Fruit fly (Drosophila melanogaster) whole organism, embryonic: ENCODE measurements around the gene dikar.

ENCODE experiments used
- ATbp ChIP-seq: fragments of 200-800 bp; sonication (Bioruptor generic); optimal IDR thresholded peaks from 2 replicates; lab custom pipeline; 2017; ENCODE audit warnings: missing biosample characterization, mild to moderate bottlenecking, missing genetic modification characterization, missing genetic modification reagents
- Atf6 ChIP-seq: fragments of 200-800 bp; sonication (Bioruptor generic); IDR thresholded peaks from 2 replicates; pipeline ENCODE4 v1.3.6; 2022; ENCODE audit warnings: missing biosample characterization, missing genetic modification characterization
- CG10267 ChIP-seq: fragments of 200-800 bp; sonication (Bioruptor generic); optimal IDR thresholded peaks from 2 replicates; lab custom pipeline; 2018; ENCODE audit warnings: missing biosample characterization, mild to moderate bottlenecking, missing genetic modification characterization, moderate library complexity
- CG10274 ChIP-seq: fragments of 200-800 bp; sonication (Bioruptor generic); optimal IDR thresholded peaks from 3 replicates; lab custom pipeline; 2017; ENCODE audit warnings: missing biosample characterization, mild to moderate bottlenecking, missing genetic modification characterization
- CG1529 ChIP-seq: fragments of 200-800 bp; sonication (Bioruptor generic); optimal IDR thresholded peaks from 3 replicates; lab custom pipeline; 2018; ENCODE audit warnings: missing biosample characterization, missing genetic modification characterization
- CG17802 ChIP-seq: fragments of 200-800 bp; sonication (Bioruptor generic); optimal IDR thresholded peaks from 2 replicates; lab custom pipeline; 2018; ENCODE audit warnings: missing biosample characterization, mild to moderate bottlenecking, missing genetic modification characterization, moderate library complexity
- CG18262 ChIP-seq: fragments of 200-800 bp; optimal IDR thresholded peaks from 3 replicates; lab custom pipeline; 2019; ENCODE audit warnings: missing biosample characterization, mild to moderate bottlenecking, missing genetic modification characterization, moderate library complexity
- CG18599 ChIP-seq: fragments of 200-800 bp; sonication (Bioruptor generic); optimal IDR thresholded peaks from 3 replicates; lab custom pipeline; 2017; ENCODE audit warnings: missing biosample characterization, missing genetic modification characterization, mild to moderate bottlenecking, moderate library complexity, missing genetic modification reagents
- CG2712 ChIP-seq: fragments of 200-800 bp; optimal IDR thresholded peaks from 3 replicates; lab custom pipeline; 2019; ENCODE audit warnings: missing biosample characterization, mild to moderate bottlenecking, missing genetic modification characterization, moderate library complexity
- CG32767 ChIP-seq: fragments of 200-800 bp; sonication (Bioruptor generic); IDR thresholded peaks from 2 replicates; pipeline ENCODE4 v1.3.6; 2022; ENCODE audit warnings: missing biosample characterization, missing genetic modification characterization
- CG32772 ChIP-seq: fragments of 200-800 bp; sonication (Bioruptor generic); IDR thresholded peaks from 2 replicates; pipeline ENCODE4 v1.3.6; 2022; ENCODE audit warnings: missing biosample characterization, missing genetic modification characterization
- CG34224 ChIP-seq: fragments of 200-800 bp; sonication (Bioruptor generic); IDR thresholded peaks from 3 replicates; pipeline ENCODE4 v1.3.6; 2022; ENCODE audit warnings: missing biosample characterization, missing genetic modification characterization; ENCODE audit not compliant: partially characterized antibody
- CG34422 ChIP-seq: fragments of 200-800 bp; sonication (Bioruptor generic); IDR thresholded peaks from 3 replicates; pipeline ENCODE4 v1.3.6; 2022; ENCODE audit warnings: missing biosample characterization, missing genetic modification characterization
- CG5953 ChIP-seq: fragments of 200-800 bp; sonication (Bioruptor generic); IDR thresholded peaks from 2 replicates; pipeline ENCODE4 v1.3.6; 2022; ENCODE audit warnings: missing biosample characterization, missing genetic modification characterization
- CG6254 ChIP-seq: fragments of 200-800 bp; sonication (Bioruptor generic); optimal IDR thresholded peaks from 3 replicates; lab custom pipeline; 2017; ENCODE audit warnings: mild to moderate bottlenecking, missing biosample characterization, missing genetic modification reagents, missing genetic modification characterization
- CG7271 ChIP-seq: fragments of 200-800 bp; sonication (Bioruptor generic); optimal IDR thresholded peaks from 2 replicates; lab custom pipeline; 2018; ENCODE audit warnings: missing biosample characterization, mild to moderate bottlenecking, missing genetic modification characterization, moderate library complexity
- CG9932 ChIP-seq: fragments of 200-800 bp; sonication (Bioruptor generic); IDR thresholded peaks from 2 replicates; pipeline ENCODE4 v1.3.6; 2022; ENCODE audit warnings: missing biosample characterization, missing genetic modification characterization
- D19B ChIP-seq: fragments of 200-800 bp; sonication (Bioruptor generic); optimal IDR thresholded peaks from 2 replicates; lab custom pipeline; 2017; ENCODE audit warnings: missing biosample characterization, mild to moderate bottlenecking, missing genetic modification characterization
- Doc3 ChIP-seq: fragments of 200-800 bp; sonication (Bioruptor generic); IDR thresholded peaks from 3 replicates; pipeline ENCODE4 v1.3.6; 2022; ENCODE audit warnings: missing biosample characterization, missing genetic modification characterization; ENCODE audit not compliant: partially characterized antibody
- E2f1 ChIP-seq: fragments of 200-800 bp; sonication (Bioruptor generic); IDR thresholded peaks from 2 replicates; pipeline ENCODE4 v1.3.6; 2022; ENCODE audit warnings: missing biosample characterization, missing genetic modification characterization
- H2.0 ChIP-seq: fragments of 200-800 bp; sonication (Bioruptor generic); IDR thresholded peaks from 2 replicates; pipeline ENCODE4 v1.3.6; 2022; ENCODE audit warnings: missing biosample characterization, missing genetic modification characterization
- HHEX ChIP-seq: fragments of 200-800 bp; sonication (Bioruptor generic); optimal IDR thresholded peaks from 3 replicates; lab custom pipeline; 2017; ENCODE audit warnings: missing biosample characterization, mild to moderate bottlenecking, missing genetic modification characterization, missing genetic modification reagents
- HLH54F ChIP-seq: fragments of 200-800 bp; sonication (Bioruptor generic); optimal IDR thresholded peaks from 3 replicates; lab custom pipeline; 2016; ENCODE audit warnings: missing biosample characterization, missing genetic modification characterization
- Nf-YB ChIP-seq: fragments of 200-800 bp; sonication (Bioruptor generic); optimal IDR thresholded peaks from 3 replicates; lab custom pipeline; 2019; ENCODE audit warnings: missing biosample characterization, mild to moderate bottlenecking, missing genetic modification characterization, moderate library complexity
- Pdp1 ChIP-seq, 2 experiments: fragments of 200-800 bp; sonication (Bioruptor generic); optimal IDR thresholded peaks; 3 replicates each; lab custom pipeline; 2016; ENCODE audit warnings: missing biosample characterization in 2 of 2, missing genetic modification characterization in 2 of 2, mild to moderate bottlenecking in 1 of 2, moderate library complexity in 1 of 2
- Poxn ChIP-seq: fragments of 200-800 bp; sonication (Bioruptor generic); IDR thresholded peaks from 2 replicates; pipeline ENCODE4 v1.3.6; 2022; ENCODE audit warnings: missing biosample characterization, missing genetic modification characterization
- Rfx ChIP-seq: fragments of 200-800 bp; sonication (Bioruptor generic); IDR thresholded peaks from 2 replicates; pipeline ENCODE4 v1.3.6; 2022; ENCODE audit warnings: missing biosample characterization, missing genetic modification characterization
- TFAM ChIP-seq: fragments of 200-800 bp; sonication (Bioruptor generic); optimal IDR thresholded peaks from 2 replicates; lab custom pipeline; 2017; ENCODE audit warnings: missing biosample characterization, missing genetic modification characterization, inconsistent platforms
- ab ChIP-seq: fragments of 200-800 bp; sonication (Bioruptor generic); optimal IDR thresholded peaks from 2 replicates; lab custom pipeline; 2016; ENCODE audit warnings: missing biosample characterization, missing genetic modification characterization
- amos ChIP-seq: fragments of 200-800 bp; sonication (Bioruptor generic); IDR thresholded peaks from 2 replicates; pipeline ENCODE4 v1.3.6; 2022; ENCODE audit warnings: missing biosample characterization, missing genetic modification characterization; ENCODE audit not compliant: partially characterized antibody
- cad ChIP-seq: fragments of >200 bp; optimal IDR thresholded peaks from 2 replicates; lab custom pipeline; 2017; ENCODE audit warnings: missing biosample characterization, missing genetic modification characterization
- cas ChIP-seq: fragments of 200-800 bp; sonication (Bioruptor generic); IDR thresholded peaks from 2 replicates; pipeline ENCODE4 v1.3.6; 2022; ENCODE audit warnings: missing biosample characterization, missing genetic modification characterization
- corto ChIP-seq: fragments of 200-800 bp; sonication (Bioruptor generic); optimal IDR thresholded peaks from 2 replicates; lab custom pipeline; 2016; ENCODE audit warnings: missing biosample characterization, mild to moderate bottlenecking, missing genetic modification characterization, moderate library complexity
- dati ChIP-seq: fragments of 200-800 bp; sonication (Bioruptor generic); IDR thresholded peaks from 2 replicates; pipeline ENCODE4 v1.3.6; 2022; ENCODE audit warnings: missing biosample characterization, missing genetic modification characterization
- dimm ChIP-seq: fragments of 200-800 bp; sonication (Bioruptor generic); IDR thresholded peaks from 2 replicates; pipeline ENCODE4 v1.3.6; 2022; ENCODE audit warnings: missing biosample characterization, missing genetic modification characterization
- emc ChIP-seq: fragments of 200-800 bp; sonication (Bioruptor generic); optimal IDR thresholded peaks from 2 replicates; lab custom pipeline; 2016; ENCODE audit warnings: missing biosample characterization, missing genetic modification characterization
- eve ChIP-seq, 2 experiments: fragments of >200 bp; optimal IDR thresholded peaks; 2 replicates each; lab custom pipeline; 2017; ENCODE audit warnings: missing biosample characterization in 2 of 2, missing genetic modification characterization in 2 of 2
- fru ChIP-seq: fragments of >200 bp; optimal IDR thresholded peaks from 2 replicates; lab custom pipeline; 2017
- her ChIP-seq: fragments of 200-800 bp; sonication (Bioruptor generic); optimal IDR thresholded peaks from 2 replicates; lab custom pipeline; 2016; ENCODE audit warnings: missing biosample characterization, missing genetic modification characterization
- oc ChIP-seq: fragments of 200-800 bp; sonication (Bioruptor generic); optimal IDR thresholded peaks from 2 replicates; lab custom pipeline; 2018; ENCODE audit warnings: missing biosample characterization, mild to moderate bottlenecking, missing genetic modification characterization, moderate library complexity
- pnt ChIP-seq: fragments of 200-800 bp; sonication (Bioruptor generic); optimal IDR thresholded peaks from 3 replicates; lab custom pipeline; 2016; ENCODE audit warnings: missing biosample characterization, missing genetic modification characterization
- psq ChIP-seq: fragments of 200-800 bp; sonication (Bioruptor generic); optimal IDR thresholded peaks from 2 replicates; lab custom pipeline; 2017; ENCODE audit warnings: missing biosample characterization, missing genetic modification characterization
- run ChIP-seq: fragments of 200-800 bp; sonication (Bioruptor generic); optimal IDR thresholded peaks from 3 replicates; lab custom pipeline; 2018; ENCODE audit warnings: missing biosample characterization, mild to moderate bottlenecking, missing genetic modification characterization
- seq ChIP-seq: fragments of 200-800 bp; sonication (Bioruptor generic); IDR thresholded peaks from 2 replicates; pipeline ENCODE4 v1.3.6; 2022; ENCODE audit warnings: missing biosample characterization, missing genetic modification characterization
- sisA ChIP-seq: fragments of 200-800 bp; sonication (Bioruptor generic); IDR thresholded peaks from 2 replicates; pipeline ENCODE4 v1.3.6; 2022; ENCODE audit warnings: missing biosample characterization, missing genetic modification characterization
- sug ChIP-seq: fragments of 200-800 bp; optimal IDR thresholded peaks from 2 replicates; lab custom pipeline; 2019; ENCODE audit warnings: missing biosample characterization, mild to moderate bottlenecking, missing genetic modification characterization, moderate library complexity
- unpg ChIP-seq: fragments of 200-800 bp; sonication (Bioruptor generic); optimal IDR thresholded peaks from 3 replicates; lab custom pipeline; 2018; ENCODE audit warnings: missing biosample characterization, mild to moderate bottlenecking, missing genetic modification characterization, moderate library complexity
- vvl ChIP-seq: fragments of 200-800 bp; sonication (Bioruptor generic); IDR thresholded peaks from 2 replicates; pipeline ENCODE4 v1.3.6; 2022; ENCODE audit warnings: missing biosample characterization, missing genetic modification characterization
- zen ChIP-seq: fragments of 200-800 bp; sonication (Bioruptor generic); optimal IDR thresholded peaks from 3 replicates; lab custom pipeline; 2018; ENCODE audit warnings: missing biosample characterization, mild to moderate bottlenecking, missing genetic modification characterization, moderate library complexity
- zf30C ChIP-seq: fragments of 200-800 bp; sonication (Bioruptor generic); optimal IDR thresholded peaks from 3 replicates; lab custom pipeline; 2018; ENCODE audit warnings: missing biosample characterization, mild to moderate bottlenecking, missing genetic modification characterization
- zfh2 ChIP-seq: fragments of 200-800 bp; sonication (Bioruptor generic); optimal IDR thresholded peaks from 2 replicates; lab custom pipeline; 2016; ENCODE audit warnings: missing biosample characterization, missing genetic modification characterization

dikar gene

DNA sequence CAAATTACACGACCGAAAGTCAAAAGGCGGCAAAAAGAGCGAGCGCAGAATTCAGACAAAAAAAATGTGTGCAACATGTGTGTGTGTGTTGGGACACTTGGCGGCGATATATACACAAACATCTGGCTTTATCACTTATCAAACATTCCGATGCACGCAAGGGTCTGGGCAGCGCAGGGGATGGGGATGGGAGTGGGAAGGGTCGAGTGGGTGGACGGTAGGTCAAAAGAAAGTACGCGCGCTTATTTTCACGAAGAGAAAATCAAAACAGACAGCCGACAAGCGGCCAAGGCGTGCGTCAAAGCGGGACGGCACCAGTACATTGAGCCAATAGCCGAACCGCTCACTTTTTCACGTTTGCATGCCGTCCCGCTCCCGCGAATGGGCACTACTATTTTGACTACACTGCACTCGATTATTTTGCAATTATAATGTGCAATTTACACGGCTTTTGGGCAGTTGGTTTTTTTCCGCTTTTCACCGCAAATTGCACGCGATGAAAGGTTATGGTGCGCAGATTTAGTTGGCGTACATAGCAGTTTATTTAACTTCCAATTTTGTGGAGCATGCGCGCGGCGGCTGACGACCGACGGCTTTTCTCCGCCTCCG is 750 bp downstream of the dikar start (continued):
- TF ChIP-seq unpg (GFP tag; lab: Kevin White, UChicago) (no peak), amos (GFP tag; lab: Robert Waterston, UW) (peak; percentile 39; the same call in 1 of the 2 replicates), CG34422 (peak; percentile 97), TFAM (GFP tag; lab: Kevin White, UChicago) (no peak), cas (GFP tag; lab: Robert Waterston, UW) (no peak), CG18262 (tag; lab: Kevin White, UChicago) (no peak), CG17802 (tag; lab: Kevin White, UChicago) (no peak), psq (GFP tag; lab: Kevin White, UChicago) (peak; percentile 99), run (no peak), CG5953 (no peak), Pdp1 (GFP tag; optimal IDR thresholded peaks at IDR 0.05; lab: Kevin White, UChicago) (no peak), zen (tag; lab: Kevin White, UChicago) (peak; percentile 7), E2f1 (GFP tag; lab: Robert Waterston, UW) (peak; percentile 86), CG7271 (tag; lab: Kevin White, UChicago) (no peak), ab (GFP tag; lab: Kevin White, UChicago) (peak; percentile 54), CG6254 (GFP tag; lab: Kevin White, UChicago) (no peak), H2.0 (no peak), Nf-YB (GFP tag; lab: Kevin White, UChicago) (peak; percentile 85), Rfx (no peak), seq (GFP tag; lab: Robert Waterston, UW) (no peak), oc (no peak), emc (GFP tag; lab: Kevin White, UChicago) (no peak), sug (tag; lab: Kevin White, UChicago) (no peak), CG18599 (GFP tag; lab: Kevin White, UChicago) (no peak), Doc3 (GFP tag; lab: Robert Waterston, UW) (no peak), fru (lab: Kevin White, UChicago) (no peak), eve (GFP tag; optimal IDR thresholded peaks at IDR 0.05; lab: Kevin White, UChicago) (no peak), zf30C (GFP tag; lab: Kevin White, UChicago) (peak; percentile 50), Poxn (GFP tag; lab: Robert Waterston, UW) (no peak), CG10267 (tag; lab: Kevin White, UChicago) (no peak), pnt (no peak), her (GFP tag; lab: Kevin White, UChicago) (peak; percentile 6), CG34224 (no peak), zfh2 (GFP tag; lab: Kevin White, UChicago) (no peak), D19B (GFP tag; lab: Kevin White, UChicago) (no peak), ATbp (GFP tag; lab: Kevin White, UChicago) (no peak), CG32767 (GFP tag; lab: Robert Waterston, UW) (peak; percentile 79), HLH54F (GFP tag; lab: Kevin White, UChicago) (no peak), dati (GFP tag; lab: Robert Waterston, UW) (no peak), CG1529 (GFP tag; lab: Kevin White, UChicago) (no peak), CG32772 (GFP tag; lab: Robert Waterston, UW) (no peak), HHEX (GFP tag; lab: Kevin White, UChicago) (no peak), CG10274 (GFP tag; lab: Kevin White, UChicago) (no peak), dimm (GFP tag; lab: Robert Waterston, UW) (no peak), CG2712 (tag; lab: Kevin White, UChicago) (no peak), cad (GFP tag; lab: Kevin White, UChicago) (no peak), Atf6 (peak; percentile 51; the same call in 1 of the 2 replicates), corto (GFP tag; lab: Kevin White, UChicago) (no peak), vvl (peak; percentile 87), sisA (GFP tag; lab: Robert Waterston, UW) (no peak), CG9932 (GFP tag; lab: Robert Waterston, UW) (no peak)
